Worm (Caenorhabditis elegans) whole organism, young adult: ENCODE data around the gene F09F7.5.

Experiments
- F10E7.11 ChIP-seq: sonication (generic microtip); optimal IDR thresholded peaks from 2 replicates; lab custom pipeline; 2017; ENCODE audit warnings: mild to moderate bottlenecking, missing genetic modification characterization, moderate library complexity, missing compliant biosample characterization
- F55B11.4 ChIP-seq: sonication (generic microtip); optimal IDR thresholded peaks from 2 replicates; lab custom pipeline; 2016; ENCODE audit warnings: missing compliant biosample characterization, missing genetic modification characterization, borderline replicate concordance; ENCODE audit not compliant: insufficient read depth
- K12H6.12 ChIP-seq: fragments of 200-800 bp; sonication (Bioruptor generic); optimal IDR thresholded peaks from 2 replicates; lab custom pipeline; 2018; ENCODE audit warnings: mild to moderate bottlenecking, missing genetic modification characterization, missing compliant biosample characterization
- T07F8.4 ChIP-seq: sonication (generic microtip); optimal IDR thresholded peaks from 2 replicates; lab custom pipeline; 2016; ENCODE audit warnings: mild to moderate bottlenecking, missing genetic modification characterization, moderate library complexity, missing compliant biosample characterization
- Y53G8AR.9 ChIP-seq: fragments of 200-800 bp; sonication (Bioruptor generic); conservative IDR thresholded peaks from 2 replicates; pipeline ENCODE4 v1.3.6; 2022; ENCODE audit warnings: missing genetic modification reagents, missing genetic modification characterization, missing compliant biosample characterization
- Y79H2A.3 ChIP-seq: fragments of 200-800 bp; sonication (Bioruptor generic); conservative IDR thresholded peaks from 2 replicates; pipeline ENCODE4 v1.3.6; 2022; ENCODE audit warnings: missing genetic modification reagents, missing genetic modification characterization, missing compliant biosample characterization
- ZK185.1 ChIP-seq: sonication (generic microtip); optimal IDR thresholded peaks from 2 replicates; lab custom pipeline; 2016; ENCODE audit warnings: mild to moderate bottlenecking, missing genetic modification characterization, missing compliant biosample characterization; ENCODE audit not compliant: poor library complexity, severe bottlenecking
- ama-1 ChIP-seq, 3 experiments: fragments of 150-350 bp in 1 of 3; sonication (generic microtip) in 2 of 3; optimal IDR thresholded peaks; 2 replicates each; lab custom pipeline; 2014 to 2018; ENCODE audit warnings: missing biosample characterization in 2 of 3, missing genetic modification characterization in 2 of 3, missing genetic modification reagents in 2 of 3
- aptf-2 ChIP-seq: fragments of 200-800 bp; sonication (Bioruptor generic); conservative IDR thresholded peaks from 2 replicates; pipeline ENCODE4 v1.3.6; 2022; ENCODE audit warnings: missing genetic modification reagents, missing genetic modification characterization, missing compliant biosample characterization
- atf-7 ChIP-seq: sonication (generic microtip); optimal IDR thresholded peaks from 2 replicates; lab custom pipeline; 2017; ENCODE audit warnings: mild to moderate bottlenecking, missing genetic modification characterization, missing compliant biosample characterization
- attf-3 ChIP-seq: fragments of 200-800 bp; sonication (Bioruptor generic); conservative IDR thresholded peaks from 2 replicates; pipeline ENCODE4 v1.3.6; 2022; ENCODE audit warnings: missing genetic modification reagents, missing genetic modification characterization, missing compliant biosample characterization
- bed-2 ChIP-seq: fragments of 200-800 bp; sonication (Bioruptor generic); IDR thresholded peaks from 2 replicates; pipeline ENCODE4 v1.3.6; 2022; ENCODE audit warnings: missing genetic modification reagents, missing genetic modification characterization, missing compliant biosample characterization
- cebp-2 ChIP-seq: fragments of 200-800 bp; sonication (Bioruptor generic); IDR thresholded peaks from 2 replicates; pipeline ENCODE4 v1.3.6; 2022; ENCODE audit warnings: missing genetic modification characterization, missing compliant biosample characterization
- ceh-27 ChIP-seq: fragments of 200-800 bp; sonication (Bioruptor generic); optimal IDR thresholded peaks from 2 replicates; lab custom pipeline; 2018; ENCODE audit warnings: mild to moderate bottlenecking, missing genetic modification characterization, moderate library complexity, missing compliant biosample characterization
- ceh-79 ChIP-seq: sonication (generic microtip); optimal IDR thresholded peaks from 2 replicates; lab custom pipeline; 2017; ENCODE audit warnings: mild to moderate bottlenecking, missing genetic modification characterization, missing compliant biosample characterization
- die-1 ChIP-seq: sonication (generic microtip); optimal IDR thresholded peaks from 2 replicates; lab custom pipeline; 2016; ENCODE audit warnings: missing genotype, mild to moderate bottlenecking, missing genetic modification characterization, missing compliant biosample characterization
- dpl-1 ChIP-seq: fragments of 150-350 bp; optimal IDR thresholded peaks from 2 replicates; lab custom pipeline; 2014; ENCODE audit warnings: missing biosample characterization, missing genetic modification reagents, missing genetic modification characterization
- efl-1 ChIP-seq: fragments of 150-350 bp; optimal IDR thresholded peaks from 2 replicates; lab custom pipeline; 2014; ENCODE audit warnings: missing biosample characterization, missing genetic modification reagents, missing genetic modification characterization
- egrh-3 ChIP-seq: fragments of 200-800 bp; sonication (Bioruptor generic); IDR thresholded peaks from 2 replicates; pipeline ENCODE4 v1.3.6; 2022; ENCODE audit warnings: missing genetic modification reagents, missing genetic modification characterization, missing compliant biosample characterization
- ekl-4 ChIP-seq: fragments of 200-800 bp; sonication (Bioruptor generic); IDR thresholded peaks from 2 replicates; pipeline ENCODE4 v1.3.6; 2022; ENCODE audit warnings: missing genetic modification reagents, missing genetic modification characterization, missing compliant biosample characterization
- fkh-3 ChIP-seq: sonication (generic microtip); optimal IDR thresholded peaks from 2 replicates; lab custom pipeline; 2016; ENCODE audit warnings: mild to moderate bottlenecking, missing genetic modification characterization, missing compliant biosample characterization
- him-1 ChIP-seq: sonication (generic microtip); optimal IDR thresholded peaks from 2 replicates; lab custom pipeline; 2016; ENCODE audit warnings: missing genotype, missing genetic modification reagents, missing genetic modification characterization, missing compliant biosample characterization
- hmg-1.2 ChIP-seq: fragments of 200-800 bp; sonication (Bioruptor generic); IDR thresholded peaks from 2 replicates; pipeline ENCODE4 v1.3.6; 2022; ENCODE audit warnings: missing genetic modification reagents, missing genetic modification characterization, missing compliant biosample characterization
- lag-1 ChIP-seq: fragments of 200-800 bp; sonication (Bioruptor generic); IDR thresholded peaks from 2 replicates; pipeline ENCODE4 v1.3.6; 2022; ENCODE audit warnings: missing genetic modification reagents, missing genetic modification characterization, missing compliant biosample characterization
- let-526 ChIP-seq: fragments of 200-800 bp; sonication (Bioruptor generic); IDR thresholded peaks from 2 replicates; pipeline ENCODE4 v1.3.6; 2022; ENCODE audit warnings: missing genetic modification reagents, missing genetic modification characterization, missing compliant biosample characterization
- lin-35 ChIP-seq, 3 experiments: fragments of 150-350 bp in 2 of 3; sonication (generic microtip) in 1 of 3; optimal IDR thresholded peaks; 2 replicates each; lab custom pipeline; 2014 to 2018; ENCODE audit warnings: missing biosample characterization in 3 of 3, missing genetic modification characterization in 3 of 3, missing genetic modification reagents in 3 of 3
- lin-40 ChIP-seq: sonication (generic microtip); optimal IDR thresholded peaks from 2 replicates; lab custom pipeline; 2016; ENCODE audit warnings: missing genetic modification characterization, mild to moderate bottlenecking, missing compliant biosample characterization, missing genotype, missing genetic modification reagents
- lin-54 ChIP-seq: fragments of 200-800 bp; sonication (Bioruptor generic); optimal IDR thresholded peaks from 2 replicates; lab custom pipeline; 2018; ENCODE audit warnings: mild to moderate bottlenecking, missing genetic modification characterization, missing compliant biosample characterization
- madf-6 ChIP-seq: fragments of 200-800 bp; sonication (Bioruptor generic); IDR thresholded peaks from 2 replicates; pipeline ENCODE4 v1.3.6; 2022; ENCODE audit warnings: missing genetic modification reagents, missing genetic modification characterization, missing compliant biosample characterization
- madf-8 ChIP-seq: fragments of 200-800 bp; sonication (Bioruptor generic); conservative IDR thresholded peaks from 2 replicates; pipeline ENCODE4 v1.3.6; 2022; ENCODE audit warnings: missing genetic modification reagents, missing genetic modification characterization, missing compliant biosample characterization
- nfya-1 ChIP-seq: sonication (generic microtip); optimal IDR thresholded peaks from 2 replicates; lab custom pipeline; 2017; ENCODE audit warnings: antibody characterized with exemption, missing compliant biosample characterization, missing genetic modification characterization, borderline replicate concordance; ENCODE audit not compliant: insufficient read depth
- nhr-80 ChIP-seq: sonication (generic microtip); optimal IDR thresholded peaks from 2 replicates; lab custom pipeline; 2016; ENCODE audit warnings: missing genetic modification characterization, missing compliant biosample characterization
- nhr-90 ChIP-seq: sonication (generic microtip); optimal IDR thresholded peaks from 2 replicates; lab custom pipeline; 2016; ENCODE audit warnings: missing genotype, mild to moderate bottlenecking, missing genetic modification characterization, missing compliant biosample characterization
- pha-4 ChIP-seq: fragments of 150-350 bp; sonication (generic microtip); optimal IDR thresholded peaks from 2 replicates; lab custom pipeline; 2014; ENCODE audit warnings: missing biosample characterization, missing genetic modification reagents, missing genetic modification characterization
- rcor-1 ChIP-seq: fragments of 200-800 bp; sonication (Bioruptor generic); IDR thresholded peaks from 2 replicates; pipeline ENCODE4 v1.3.6; 2022; ENCODE audit warnings: missing genetic modification reagents, missing genetic modification characterization, missing compliant biosample characterization
- rpc-1 ChIP-seq, 2 experiments: fragments of 150-350 bp in 1 of 2; sonication (generic microtip) in 1 of 2; optimal IDR thresholded peaks; 2 replicates each; lab custom pipeline; 2014 to 2018; ENCODE audit warnings: missing biosample characterization in 1 of 2, missing genetic modification characterization in 1 of 2, missing genetic modification reagents in 1 of 2, missing genotype in 1 of 2
- snpc-1.1 ChIP-seq: sonication (generic microtip); optimal IDR thresholded peaks from 2 replicates; lab custom pipeline; 2017; ENCODE audit warnings: missing genetic modification characterization, mild to moderate bottlenecking, missing compliant biosample characterization, antibody characterized with exemption, moderate library complexity, missing genotype, missing genetic modification reagents; ENCODE audit not compliant: insufficient read depth
- unc-130 ChIP-seq: sonication (generic microtip); optimal IDR thresholded peaks from 2 replicates; lab custom pipeline; 2016; ENCODE audit warnings: missing genetic modification reagents, missing genetic modification characterization, missing compliant biosample characterization
- zim-3 ChIP-seq: sonication (generic microtip); optimal IDR thresholded peaks from 2 replicates; lab custom pipeline; 2017; ENCODE audit warnings: mild to moderate bottlenecking, missing genetic modification characterization, moderate library complexity, missing compliant biosample characterization
- ztf-18 ChIP-seq: sonication (generic microtip); optimal IDR thresholded peaks from 2 replicates; lab custom pipeline; 2016; ENCODE audit warnings: missing genotype, mild to moderate bottlenecking, missing genetic modification characterization, missing compliant biosample characterization
- ztf-22 ChIP-seq: fragments of 200-800 bp; sonication (Bioruptor generic); optimal IDR thresholded peaks from 2 replicates; lab custom pipeline; 2018; ENCODE audit warnings: mild to moderate bottlenecking, missing genetic modification characterization, moderate library complexity, missing compliant biosample characterization
- ztf-25 ChIP-seq: fragments of 200-800 bp; sonication (Bioruptor generic); IDR thresholded peaks from 2 replicates; pipeline ENCODE4 v1.3.6; 2022; ENCODE audit warnings: missing genetic modification reagents, missing genetic modification characterization, missing compliant biosample characterization
- ztf-26 ChIP-seq: sonication (generic microtip); optimal IDR thresholded peaks from 2 replicates; lab custom pipeline; 2017; ENCODE audit warnings: missing genetic modification characterization, missing compliant biosample characterization
- ztf-28 ChIP-seq: fragments of 200-800 bp; sonication (Bioruptor generic); IDR thresholded peaks from 2 replicates; pipeline ENCODE4 v1.3.6; 2022; ENCODE audit warnings: missing genetic modification reagents, missing genetic modification characterization, missing compliant biosample characterization

F09F7.5 gene

ce11 chrIII:5546730-5547129 lies at the start of gene F09F7.5:
TSS of gene F09F7.5 (plus strand) at chrIII:5546987.
- peak; percentile 80 for TF ChIP-seq nhr-80
- TF ChIP-seq cebp-2 (GFP tag; lab: Robert Waterston, UW), result no peak
- no peak for TF ChIP-seq ZK185.1 (tag; lab: Kevin White, UChicago)
- TF ChIP-seq aptf-2, result no peak
- TF ChIP-seq hmg-1.2 (GFP tag; lab: Robert Waterston, UW), result no peak
- TF ChIP-seq nfya-1 (tag; lab: Kevin White, UChicago), result no peak
- TF ChIP-seq ztf-25 (GFP tag; lab: Robert Waterston, UW), result no peak

- TF ChIP-seq ama-1 (optimal IDR thresholded peaks at IDR 0.05; lab: Kevin White, UChicago) (no peak), ama-1 (GFP tag; optimal IDR thresholded peaks at IDR 0.05; lab: Kevin White, UChicago) (no peak), unc-130 (GFP tag; lab: Kevin White, UChicago) (no peak), ztf-28 (GFP tag; lab: Robert Waterston, UW) (no peak), cebp-2 (GFP tag; lab: Robert Waterston, UW) (no peak), ZK185.1 (tag; lab: Kevin White, UChicago) (no peak), ztf-22 (GFP tag; lab: Kevin White, UChicago) (no peak), rpc-1 (optimal IDR thresholded peaks at IDR 0.05; lab: Kevin White, UChicago) (no peak), rpc-1 (tag; optimal IDR thresholded peaks at IDR 0.05; lab: Kevin White, UChicago) (no peak), ztf-26 (tag; lab: Kevin White, UChicago) (no peak), Y79H2A.3 (GFP tag; lab: Robert Waterston, UW) (no peak), madf-6 (GFP tag; lab: Robert Waterston, UW) (no peak), K12H6.12 (tag; lab: Kevin White, UChicago) (no peak), dpl-1 (GFP tag; lab: Kevin White, UChicago) (peak; percentile 35), madf-8 (no peak), him-1 (peak; percentile 27), ztf-18 (tag; lab: Kevin White, UChicago) (no peak), lin-40 (tag; lab: Kevin White, UChicago) (no peak), pha-4 (tag; lab: Kevin White, UChicago) (no peak), ceh-79 (tag; lab: Kevin White, UChicago) (no peak), lin-35 (GFP tag; optimal IDR thresholded peaks at IDR 0.05; lab: Kevin White, UChicago) (peak in 1 of 3 experiments; percentile 78), rcor-1 (no peak), nhr-80 (no peak), zim-3 (no peak), let-526 (GFP tag; lab: Robert Waterston, UW) (no peak), attf-3 (GFP tag; lab: Robert Waterston, UW) (peak; percentile 95), T07F8.4 (tag; lab: Kevin White, UChicago) (no peak), F10E7.11 (tag; lab: Kevin White, UChicago) (no peak), ceh-27 (GFP tag; lab: Kevin White, UChicago) (no peak), ekl-4 (no peak), F55B11.4 (tag; lab: Kevin White, UChicago) (no peak), die-1 (no peak), efl-1 (GFP tag; lab: Kevin White, UChicago) (peak; percentile 44), snpc-1.1 (tag; lab: Kevin White, UChicago) (no peak), lag-1 (GFP tag; lab: Robert Waterston, UW) (no peak), egrh-3 (GFP tag; lab: Robert Waterston, UW) (no peak), bed-2 (GFP tag; lab: Robert Waterston, UW) (no peak), lin-54 (peak; percentile 60), Y53G8AR.9 (GFP tag; lab: Robert Waterston, UW) (no peak), fkh-3 (tag; lab: Kevin White, UChicago) (no peak), nhr-90 (no peak), atf-7 (tag; lab: Kevin White, UChicago) (no peak)
These were observed 47.8 kb upstream of the F09F7.5 start, which contains the start of gene R02F2.9 for ce11 chrIII:5498973-5499372. TSS of gene R02F2.9 (plus strand) at chrIII:5499190.
